Fruit fly (Drosophila melanogaster) whole organism, embryonic: ENCODE measurements around the gene CG31792.
A peak's percentile ranks its signal among the peaks of the same experiment; 100 is the strongest.

Experiments
- Blimp-1 ChIP-seq: fragments of 200-800 bp; sonication (Bioruptor generic); optimal IDR thresholded peaks from 3 replicates; lab custom pipeline; 2018; ENCODE audit warnings: missing biosample characterization, missing genetic modification characterization, mild to moderate bottlenecking, moderate library complexity, missing genetic modification reagents
- CG10274 ChIP-seq: fragments of 200-800 bp; sonication (Bioruptor generic); optimal IDR thresholded peaks from 3 replicates; lab custom pipeline; 2017; ENCODE audit warnings: missing biosample characterization, mild to moderate bottlenecking, missing genetic modification characterization
- CG11456 ChIP-seq: fragments of 200-800 bp; sonication (Bioruptor generic); IDR thresholded peaks from 3 replicates; pipeline ENCODE4 v1.3.6; 2022; ENCODE audit warnings: missing biosample characterization, missing genetic modification characterization
- CG11695 ChIP-seq: fragments of 200-800 bp; sonication (Bioruptor generic); IDR thresholded peaks from 3 replicates; pipeline ENCODE4 v1.3.6; 2022; ENCODE audit warnings: missing biosample characterization, missing genetic modification characterization
- CG12659 ChIP-seq: fragments of 200-800 bp; sonication (Bioruptor generic); optimal IDR thresholded peaks from 3 replicates; lab custom pipeline; 2017; ENCODE audit warnings: mild to moderate bottlenecking, missing biosample characterization, missing genetic modification reagents, missing genetic modification characterization
- CG13123 ChIP-seq: fragments of 200-800 bp; sonication (Bioruptor generic); optimal IDR thresholded peaks from 2 replicates; lab custom pipeline; 2016; ENCODE audit warnings: missing biosample characterization, missing genetic modification characterization
- CG13424 ChIP-seq: fragments of 200-800 bp; sonication (Bioruptor generic); optimal IDR thresholded peaks from 2 replicates; lab custom pipeline; 2019; ENCODE audit warnings: missing biosample characterization, mild to moderate bottlenecking, missing genetic modification characterization, moderate library complexity
- CG14050 ChIP-seq: fragments of 200-800 bp; sonication (Bioruptor generic); IDR thresholded peaks from 3 replicates; pipeline ENCODE4 v1.3.6; 2022; ENCODE audit warnings: missing biosample characterization, missing genetic modification characterization
- CG1647 ChIP-seq: fragments of 200-800 bp; sonication (Bioruptor generic); optimal IDR thresholded peaks from 3 replicates; lab custom pipeline; 2016; ENCODE audit warnings: missing biosample characterization, missing genetic modification characterization
- CG17359 ChIP-seq: fragments of 200-800 bp; sonication (Bioruptor generic); optimal IDR thresholded peaks from 3 replicates; lab custom pipeline; 2018; ENCODE audit warnings: missing biosample characterization, mild to moderate bottlenecking, missing genetic modification characterization, moderate library complexity
- CG17829 ChIP-seq: fragments of 200-800 bp; optimal IDR thresholded peaks from 2 replicates; lab custom pipeline; 2019; ENCODE audit warnings: missing biosample characterization, mild to moderate bottlenecking, missing genetic modification characterization, moderate library complexity
- CG2678 ChIP-seq: fragments of 200-800 bp; sonication (Bioruptor generic); optimal IDR thresholded peaks from 3 replicates; lab custom pipeline; 2019; ENCODE audit warnings: missing biosample characterization, mild to moderate bottlenecking, missing genetic modification characterization, moderate library complexity
- CG30431 ChIP-seq: fragments of 200-800 bp; sonication (Bioruptor generic); optimal IDR thresholded peaks from 2 replicates; lab custom pipeline; 2017; ENCODE audit warnings: missing biosample characterization, missing genetic modification characterization
- CG32532 ChIP-seq: fragments of 200-800 bp; sonication (Bioruptor generic); IDR thresholded peaks from 2 replicates; pipeline ENCODE4 v1.3.6; 2022; ENCODE audit warnings: missing biosample characterization, missing genetic modification characterization
- CG3407 ChIP-seq: fragments of 200-800 bp; sonication (Bioruptor generic); optimal IDR thresholded peaks from 2 replicates; lab custom pipeline; 2018; ENCODE audit warnings: missing biosample characterization, mild to moderate bottlenecking, missing genetic modification characterization
- CG7987 ChIP-seq: fragments of 200-800 bp; sonication (Bioruptor generic); optimal IDR thresholded peaks from 2 replicates; lab custom pipeline; 2018; ENCODE audit warnings: missing biosample characterization, mild to moderate bottlenecking, missing genetic modification characterization, moderate library complexity
- CG8290 ChIP-seq, 3 experiments: fragments of 200-800 bp; sonication (Bioruptor generic); optimal IDR thresholded peaks; 2 replicates each; lab custom pipeline; 2016 to 2019; ENCODE audit warnings: missing biosample characterization in 3 of 3, missing genetic modification characterization in 3 of 3, mild to moderate bottlenecking in 2 of 3, moderate library complexity in 1 of 3
- CG8765 ChIP-seq: fragments of 200-800 bp; sonication (Bioruptor generic); IDR thresholded peaks from 2 replicates; pipeline ENCODE4 v1.3.6; 2022; ENCODE audit warnings: missing biosample characterization, missing genetic modification characterization
- CG9437 ChIP-seq: fragments of 200-800 bp; sonication (Bioruptor generic); optimal IDR thresholded peaks from 2 replicates; lab custom pipeline; 2018; ENCODE audit warnings: missing biosample characterization, mild to moderate bottlenecking, missing genetic modification characterization
- CG9876 ChIP-seq: fragments of 200-800 bp; sonication (Bioruptor generic); optimal IDR thresholded peaks from 2 replicates; lab custom pipeline; 2016; ENCODE audit warnings: missing biosample characterization, missing genetic modification characterization
- Fer2 ChIP-seq: fragments of 200-800 bp; sonication (Bioruptor generic); optimal IDR thresholded peaks from 2 replicates; lab custom pipeline; 2018; ENCODE audit warnings: missing biosample characterization, mild to moderate bottlenecking, missing genetic modification characterization, moderate library complexity
- Fer3 ChIP-seq: fragments of 200-800 bp; sonication (Bioruptor generic); optimal IDR thresholded peaks from 2 replicates; lab custom pipeline; 2018; ENCODE audit warnings: missing biosample characterization, mild to moderate bottlenecking, missing genetic modification characterization, moderate library complexity
- GATAe ChIP-seq: fragments of 200-800 bp; sonication (Bioruptor generic); conservative IDR thresholded peaks from 2 replicates; pipeline ENCODE4 v1.3.6; 2022; ENCODE audit warnings: missing biosample characterization, missing genetic modification characterization
- Hr78 ChIP-seq, 2 experiments: fragments of 200-800 bp in 1 of 2; fragments of >200 bp in 1 of 2; sonication (Bioruptor generic) in 1 of 2; optimal IDR thresholded peaks; 2 replicates each; lab custom pipeline; 2017 to 2019; ENCODE audit warnings: missing biosample characterization in 2 of 2, missing genetic modification characterization in 2 of 2, mild to moderate bottlenecking in 1 of 2, moderate library complexity in 1 of 2
- MBD-R2 ChIP-seq: fragments of 200-800 bp; sonication (Bioruptor generic); IDR thresholded peaks from 2 replicates; pipeline ENCODE4 v1.3.6; 2022; ENCODE audit warnings: missing biosample characterization, missing genetic modification characterization
- Mes4 ChIP-seq: fragments of 200-800 bp; sonication (Bioruptor generic); optimal IDR thresholded peaks from 2 replicates; lab custom pipeline; 2016; ENCODE audit warnings: missing biosample characterization, missing genetic modification characterization
- Mrtf ChIP-seq: fragments of 200-800 bp; sonication (Bioruptor generic); IDR thresholded peaks from 3 replicates; pipeline ENCODE4 v1.3.6; 2022; ENCODE audit warnings: missing biosample characterization, missing genetic modification characterization
- Nf-YA ChIP-seq: fragments of 200-800 bp; sonication (Bioruptor generic); IDR thresholded peaks from 2 replicates; pipeline ENCODE4 v1.3.6; 2022; ENCODE audit warnings: missing biosample characterization, missing genetic modification characterization
- Side ChIP-seq: fragments of 200-800 bp; sonication (Bioruptor generic); optimal IDR thresholded peaks from 2 replicates; lab custom pipeline; 2016; ENCODE audit warnings: missing biosample characterization, missing genetic modification characterization
- Sox102F ChIP-seq: fragments of 200-800 bp; sonication (Bioruptor generic); optimal IDR thresholded peaks from 2 replicates; lab custom pipeline; 2018; ENCODE audit warnings: missing biosample characterization, mild to moderate bottlenecking, missing genetic modification characterization, moderate library complexity
- Xbp1 ChIP-seq: fragments of 200-800 bp; sonication (Bioruptor generic); optimal IDR thresholded peaks from 3 replicates; lab custom pipeline; 2016; ENCODE audit warnings: missing biosample characterization, mild to moderate bottlenecking, missing genetic modification characterization
- az2 ChIP-seq: fragments of 200-800 bp; sonication (Bioruptor generic); optimal IDR thresholded peaks from 3 replicates; lab custom pipeline; 2016; ENCODE audit warnings: missing biosample characterization, missing genetic modification characterization
- bbx ChIP-seq: fragments of 200-800 bp; sonication (Bioruptor generic); IDR thresholded peaks from 2 replicates; pipeline ENCODE4 v1.3.6; 2022; ENCODE audit warnings: missing biosample characterization, missing genetic modification characterization; ENCODE audit not compliant: partially characterized antibody
- cas ChIP-seq: fragments of 200-800 bp; sonication (Bioruptor generic); IDR thresholded peaks from 2 replicates; pipeline ENCODE4 v1.3.6; 2022; ENCODE audit warnings: missing biosample characterization, missing genetic modification characterization
- chif ChIP-seq, 2 experiments: fragments of 200-800 bp; sonication (Bioruptor generic); optimal IDR thresholded peaks; 3 replicates each; lab custom pipeline; 2016; ENCODE audit warnings: missing biosample characterization in 2 of 2, missing genetic modification characterization in 2 of 2
- da ChIP-seq: fragments of 200-800 bp; sonication (Bioruptor generic); optimal IDR thresholded peaks from 2 replicates; lab custom pipeline; 2016; ENCODE audit warnings: missing biosample characterization, missing genetic modification characterization
- dmrt11E ChIP-seq: fragments of 200-800 bp; sonication (Bioruptor generic); optimal IDR thresholded peaks from 3 replicates; lab custom pipeline; 2018; ENCODE audit warnings: missing biosample characterization, mild to moderate bottlenecking, missing genetic modification characterization, moderate library complexity
- en ChIP-seq: fragments of 200-800 bp; sonication (Bioruptor generic); optimal IDR thresholded peaks from 2 replicates; lab custom pipeline; 2016; ENCODE audit warnings: missing biosample characterization, missing genetic modification characterization
- fd3F ChIP-seq: fragments of 200-800 bp; sonication (Bioruptor generic); optimal IDR thresholded peaks from 2 replicates; lab custom pipeline; 2018; ENCODE audit warnings: missing biosample characterization, mild to moderate bottlenecking, missing genetic modification characterization, moderate library complexity
- fd64A ChIP-seq: fragments of 200-800 bp; sonication (Bioruptor generic); optimal IDR thresholded peaks from 3 replicates; lab custom pipeline; 2018; ENCODE audit warnings: missing biosample characterization, mild to moderate bottlenecking, missing genetic modification characterization
- her ChIP-seq: fragments of 200-800 bp; sonication (Bioruptor generic); optimal IDR thresholded peaks from 2 replicates; lab custom pipeline; 2016; ENCODE audit warnings: missing biosample characterization, missing genetic modification characterization
- mirr ChIP-seq: fragments of 200-800 bp; sonication (Bioruptor generic); optimal IDR thresholded peaks from 3 replicates; lab custom pipeline; 2018; ENCODE audit warnings: missing biosample characterization, mild to moderate bottlenecking, missing genetic modification characterization
- nmo ChIP-seq: fragments of 200-800 bp; sonication (Bioruptor generic); optimal IDR thresholded peaks from 2 replicates; lab custom pipeline; 2018; ENCODE audit warnings: missing biosample characterization, mild to moderate bottlenecking, missing genetic modification characterization, moderate library complexity
- repo ChIP-seq: fragments of 200-800 bp; sonication (Bioruptor generic); optimal IDR thresholded peaks from 2 replicates; lab custom pipeline; 2016; ENCODE audit warnings: missing biosample characterization, missing genetic modification characterization
- row ChIP-seq: fragments of 200-800 bp; sonication (Bioruptor generic); IDR thresholded peaks from 3 replicates; pipeline ENCODE4 v1.3.6; 2022; ENCODE audit warnings: missing biosample characterization, missing genetic modification characterization
- sim ChIP-seq: fragments of 200-800 bp; sonication (Bioruptor generic); IDR thresholded peaks from 2 replicates; pipeline ENCODE4 v1.3.6; 2022; ENCODE audit warnings: missing biosample characterization, missing genetic modification characterization
- slbo ChIP-seq: fragments of 200-800 bp; sonication (Bioruptor generic); IDR thresholded peaks from 2 replicates; pipeline ENCODE4 v1.3.6; 2022; ENCODE audit warnings: missing biosample characterization, missing genetic modification characterization
- stc ChIP-seq: fragments of 200-800 bp; sonication (Bioruptor generic); IDR thresholded peaks from 2 replicates; pipeline ENCODE4 v1.3.6; 2022; ENCODE audit warnings: missing biosample characterization, missing genetic modification characterization
- tgo ChIP-seq: fragments of 200-800 bp; sonication (Bioruptor generic); IDR thresholded peaks from 3 replicates; pipeline ENCODE4 v1.3.6; 2022; ENCODE audit warnings: missing biosample characterization, missing genetic modification characterization
- usp ChIP-seq: fragments of >200 bp; optimal IDR thresholded peaks from 2 replicates; lab custom pipeline; 2017; ENCODE audit warnings: missing biosample characterization, missing genetic modification characterization
- zf30C ChIP-seq: fragments of 200-800 bp; sonication (Bioruptor generic); optimal IDR thresholded peaks from 3 replicates; lab custom pipeline; 2018; ENCODE audit warnings: missing biosample characterization, mild to moderate bottlenecking, missing genetic modification characterization

The CG31792 gene

dm6 chr2L:19048912-19049311 is 51.7 kb downstream of the CG31792 start, which contains the start of gene CG10470 (continued):
- TF ChIP-seq CG13424 = peak; percentile 19
- no peak for TF ChIP-seq Mrtf (GFP tag; lab: Robert Waterston, UW)
- TF ChIP-seq usp (GFP tag; lab: Kevin White, UChicago) = no peak
- no peak for TF ChIP-seq Side (GFP tag; lab: Kevin White, UChicago)
- no peak for TF ChIP-seq her (GFP tag; lab: Kevin White, UChicago)
- TF ChIP-seq CG11456 (GFP tag; lab: Robert Waterston, UW) = no peak
- TF ChIP-seq repo (GFP tag; lab: Kevin White, UChicago) = no peak
- TF ChIP-seq da (GFP tag; lab: Kevin White, UChicago) = no peak
- TF ChIP-seq CG12659 = peak; percentile 24
- TF ChIP-seq CG8290 (GFP tag; optimal IDR thresholded peaks at IDR 0.05; lab: Kevin White, UChicago) = no peak
- TF ChIP-seq CG8290 (tag; optimal IDR thresholded peaks at IDR 0.05; lab: Kevin White, UChicago) = no peak
- TF ChIP-seq az2 (GFP tag; lab: Kevin White, UChicago) = no peak
- peak; percentile 77 for TF ChIP-seq CG9437 (GFP tag; lab: Kevin White, UChicago)
- no peak for TF ChIP-seq CG30431
- TF ChIP-seq Sox102F = peak; percentile 18
- no peak for TF ChIP-seq dmrt11E (tag; lab: Kevin White, UChicago)
- no peak for TF ChIP-seq Nf-YA (GFP tag; lab: Robert Waterston, UW)
- no peak for TF ChIP-seq chif (GFP tag; optimal IDR thresholded peaks at IDR 0.05; lab: Kevin White, UChicago)
- no peak for TF ChIP-seq mirr (GFP tag; lab: Kevin White, UChicago)
- no peak for TF ChIP-seq fd3F (GFP tag; lab: Kevin White, UChicago)
- TF ChIP-seq Blimp-1 (GFP tag; lab: Kevin White, UChicago) = peak; percentile 12
- TF ChIP-seq CG10274 (GFP tag; lab: Kevin White, UChicago) = no peak
- no peak for TF ChIP-seq tgo (GFP tag; lab: Robert Waterston, UW)
- no peak for TF ChIP-seq CG3407 (GFP tag; lab: Kevin White, UChicago)
- peak; percentile 88 for TF ChIP-seq bbx (GFP tag; lab: Robert Waterston, UW)
- peak; percentile 54 for TF ChIP-seq CG17829
- TF ChIP-seq nmo (GFP tag; lab: Kevin White, UChicago) = peak; percentile 23
- no peak for TF ChIP-seq CG14050 (GFP tag; lab: Robert Waterston, UW)
- no peak for TF ChIP-seq GATAe (GFP tag; lab: Robert Waterston, UW)
- TF ChIP-seq CG9876 = no peak
- TF ChIP-seq CG7987 (GFP tag; lab: Kevin White, UChicago) = no peak
- no peak for TF ChIP-seq Hr78 (GFP tag; optimal IDR thresholded peaks at IDR 0.05; lab: Kevin White, UChicago)
- TF ChIP-seq MBD-R2 (GFP tag; lab: Robert Waterston, UW) = peak; percentile 56; the same call in 1 of the 2 replicates
- peak; percentile 45 for TF ChIP-seq CG2678 (tag; lab: Kevin White, UChicago)
- no peak for TF ChIP-seq sim (GFP tag; lab: Robert Waterston, UW)
- no peak for TF ChIP-seq Xbp1 (GFP tag; lab: Kevin White, UChicago)
- peak; percentile 28 for TF ChIP-seq Fer3 (tag; lab: Kevin White, UChicago)
- no peak for TF ChIP-seq stc
- peak; percentile 28 for TF ChIP-seq CG17359 (tag; lab: Kevin White, UChicago)
- no peak for TF ChIP-seq en
- TF ChIP-seq row (GFP tag; lab: Robert Waterston, UW) = peak; percentile 54; the same call in 1 of the 3 replicates
- peak; percentile 20 for TF ChIP-seq zf30C
- TF ChIP-seq Fer2 (tag; lab: Kevin White, UChicago) = no peak
- TF ChIP-seq CG11695 (GFP tag; lab: Robert Waterston, UW) = no peak
- TF ChIP-seq slbo (GFP tag; lab: Robert Waterston, UW) = no peak
- TF ChIP-seq CG1647 (GFP tag; lab: Kevin White, UChicago) = no peak
- TF ChIP-seq fd64A (GFP tag; lab: Kevin White, UChicago) = no peak
- no peak for TF ChIP-seq CG8765 (GFP tag; lab: Robert Waterston, UW)
- no peak for TF ChIP-seq Mes4 (GFP tag; lab: Kevin White, UChicago)
- TF ChIP-seq CG32532 (GFP tag; lab: Robert Waterston, UW) = peak; percentile 41; the same call in 1 of the 2 replicates
- TF ChIP-seq cas (GFP tag; lab: Robert Waterston, UW) = no peak
- no peak for TF ChIP-seq CG13123
